Worm (Caenorhabditis elegans): ENCODE data around the gene tbc-6.
A peak's percentile ranks its signal among the peaks of the same experiment; 100 is the strongest.

The tbc-6 gene

ce11 chrII:6823233-6823632 lies 24.7 kb upstream of the tbc-6 start (continued):
- TF ChIP-seq hmg-1.1 (GFP tag; IDR thresholded peaks at IDR 0.05), result peak; percentile 32; the same call in 1 of the 2 replicates
- TF ChIP-seq unc-62 (GFP tag; optimal IDR thresholded peaks at IDR 0.05 in 1 of 2), result peak in 1 of 2 experiments; percentile 100
- peak; percentile 55 for TF ChIP-seq unc-62 (tag; optimal IDR thresholded peaks at IDR 0.05)
- TF ChIP-seq snpc-4 (tag; optimal IDR thresholded peaks at IDR 0.05), result no peak
- peak; percentile 27 for TF ChIP-seq nhr-28 (tag; optimal IDR thresholded peaks at IDR 0.05)
- peak; percentile 2 for TF ChIP-seq mes-2 (tag; optimal IDR thresholded peaks at IDR 0.05; ENCODE audit: poor library complexity, severe bottlenecking)
- TF ChIP-seq Y5F2A.4 (GFP tag; optimal IDR thresholded peaks at IDR 0.05), result no peak
- no peak for TF ChIP-seq nhr-102 (tag; optimal IDR thresholded peaks at IDR 0.05)
- no peak for TF ChIP-seq F10B5.3 (tag; optimal IDR thresholded peaks at IDR 0.05)
- peak; percentile 10 for TF ChIP-seq rbr-2 (tag; optimal IDR thresholded peaks at IDR 0.05)
- no peak for TF ChIP-seq Y105C5A.15 (GFP tag; IDR thresholded peaks at IDR 0.05)
- TF ChIP-seq aly-2 (tag; optimal IDR thresholded peaks at IDR 0.05), result no peak
- no peak for TF ChIP-seq nhr-10 (tag; optimal IDR thresholded peaks at IDR 0.05)
- TF ChIP-seq dmd-8 (GFP tag; IDR thresholded peaks at IDR 0.05), result no peak
- no peak for TF ChIP-seq unc-39 (tag; optimal IDR thresholded peaks at IDR 0.05)
- no peak for TF ChIP-seq lir-3 (tag; optimal IDR thresholded peaks at IDR 0.05)
- peak; percentile 27; the same call in 1 of the 2 replicates for TF ChIP-seq vab-7 (GFP tag; IDR thresholded peaks at IDR 0.05)
- TF ChIP-seq tra-1 (GFP tag; IDR thresholded peaks at IDR 0.05), result peak; percentile 78
- TF ChIP-seq saeg-2 (GFP tag; IDR thresholded peaks at IDR 0.05), result no peak
- TF ChIP-seq ZK546.5 (tag; optimal IDR thresholded peaks at IDR 0.05), result no peak
- TF ChIP-seq zag-1 (tag; optimal IDR thresholded peaks at IDR 0.05), result no peak
- peak in 1 of 2 experiments; percentile 54 for TF ChIP-seq daf-16 (GFP tag; optimal IDR thresholded peaks at IDR 0.05)
- TF ChIP-seq daf-16 (tag; optimal IDR thresholded peaks at IDR 0.05), result no peak
- TF ChIP-seq nhr-11 (tag; optimal IDR thresholded peaks at IDR 0.05), result peak; percentile 21
- TF ChIP-seq lin-39 (tag; optimal IDR thresholded peaks at IDR 0.05), result no peak
- TF ChIP-seq ctbp-1 (GFP tag; IDR thresholded peaks at IDR 0.05), result no peak
- no peak for TF ChIP-seq madf-5 (GFP tag; IDR thresholded peaks at IDR 0.05)
- TF ChIP-seq D1046.2 (GFP tag; IDR thresholded peaks at IDR 0.05), result no peak
- no peak for TF ChIP-seq egl-27 (tag; optimal IDR thresholded peaks at IDR 0.05)
- TF ChIP-seq gei-8 (GFP tag; optimal IDR thresholded peaks at IDR 0.05), result no peak
- no peak for TF ChIP-seq daf-19 (GFP tag; conservative IDR thresholded peaks at IDR 0.05)
- no peak for TF ChIP-seq ceh-28 (tag; optimal IDR thresholded peaks at IDR 0.05)
- TF ChIP-seq ceh-20 (GFP tag; IDR thresholded peaks at IDR 0.05), result peak; percentile 88; the same call in 1 of the 2 replicates

- TF ChIP-seq fkh-10 (GFP tag; optimal IDR thresholded peaks at IDR 0.05) (no peak), nhr-48 (tag; optimal IDR thresholded peaks at IDR 0.05) (peak; percentile 23), ctbp-1 (GFP tag; IDR thresholded peaks at IDR 0.05) (peak; percentile 77), saeg-2 (GFP tag; IDR thresholded peaks at IDR 0.05) (no peak), mdt-29 (GFP tag; IDR thresholded peaks at IDR 0.05) (no peak), daf-19 (GFP tag; conservative IDR thresholded peaks at IDR 0.05) (no peak), nhr-111 (GFP tag; optimal IDR thresholded peaks at IDR 0.05) (no peak), pqm-1 (tag; optimal IDR thresholded peaks at IDR 0.05) (no peak), ceh-20 (GFP tag; IDR thresholded peaks at IDR 0.05) (no peak; the same call in 1 of the 2 replicates), gei-8 (GFP tag; optimal IDR thresholded peaks at IDR 0.05) (no peak), madf-5 (GFP tag; IDR thresholded peaks at IDR 0.05) (no peak), zag-1 (tag; optimal IDR thresholded peaks at IDR 0.05) (no peak), lim-7 (GFP tag; IDR thresholded peaks at IDR 0.05) (no peak), dmd-6 (GFP tag; IDR thresholded peaks at IDR 0.05) (peak; percentile 53), snpc-4 (tag; optimal IDR thresholded peaks at IDR 0.05) (no peak), aly-2 (tag; optimal IDR thresholded peaks at IDR 0.05) (no peak), daf-8 (GFP tag; IDR thresholded peaks at IDR 0.05) (no peak), spr-1 (tag; optimal IDR thresholded peaks at IDR 0.05) (no peak), dpl-1 (GFP tag; optimal IDR thresholded peaks at IDR 0.05) (no peak), lir-3 (tag; optimal IDR thresholded peaks at IDR 0.05) (no peak), ZK337.2 (GFP tag; IDR thresholded peaks at IDR 0.05) (no peak), madf-9 (GFP tag; conservative IDR thresholded peaks at IDR 0.05) (no peak), lin-15B (tag; optimal IDR thresholded peaks at IDR 0.05) (no peak), ceh-28 (tag; optimal IDR thresholded peaks at IDR 0.05) (no peak), F37D6.2 (tag; optimal IDR thresholded peaks at IDR 0.05) (peak; percentile 19), hmg-1.1 (GFP tag; IDR thresholded peaks at IDR 0.05) (no peak), unc-62 (GFP tag; optimal IDR thresholded peaks at IDR 0.05 in 1 of 2) (no peak), unc-62 (tag; optimal IDR thresholded peaks at IDR 0.05) (no peak), lsy-2 (tag; optimal IDR thresholded peaks at IDR 0.05) (peak in 1 of 2 experiments; percentile 67), skn-1 (tag; optimal IDR thresholded peaks at IDR 0.05) (no peak), nhr-41 (GFP tag; IDR thresholded peaks at IDR 0.05) (no peak), Y75B8A.6 (GFP tag; IDR thresholded peaks at IDR 0.05) (no peak)
These were observed 24.0 kb upstream of the tbc-6 start for ce11 chrII:6823912-6824311.

All from whole organism, L4 larva.